Worm (Caenorhabditis elegans) whole organism, L4 larva: Measurements from ENCODE around the gene rga-3.

Experiments used
- F37D6.2 ChIP-seq: sonication (generic microtip); optimal IDR thresholded peaks from 2 replicates; lab custom pipeline; 2016; ENCODE audit warnings: mild to moderate bottlenecking, missing genetic modification characterization, missing compliant biosample characterization
- R02D3.7 ChIP-seq: fragments of 150-350 bp; sonication (generic microtip); optimal IDR thresholded peaks from 3 replicates; lab custom pipeline; 2014; ENCODE audit warnings: missing biosample characterization, missing genetic modification characterization
- T26A8.4 ChIP-seq: fragments of 200-800 bp; sonication (Bioruptor generic); IDR thresholded peaks from 2 replicates; pipeline ENCODE4 v1.3.6; 2022; ENCODE audit warnings: missing genetic modification characterization, missing compliant biosample characterization
- Y105C5A.15 ChIP-seq: fragments of 200-800 bp; sonication (Bioruptor generic); IDR thresholded peaks from 2 replicates; pipeline ENCODE4 v1.3.6; 2022; ENCODE audit warnings: missing genetic modification characterization, missing compliant biosample characterization
- Y48G9A.11 ChIP-seq: fragments of 200-800 bp; sonication (Bioruptor generic); IDR thresholded peaks from 2 replicates; pipeline ENCODE4 v1.3.6; 2022; ENCODE audit warnings: missing genetic modification reagents, missing genetic modification characterization, missing compliant biosample characterization
- Y75B8A.6 ChIP-seq: fragments of 200-800 bp; sonication (Bioruptor generic); IDR thresholded peaks from 2 replicates; pipeline ENCODE4 v1.3.6; 2022; ENCODE audit warnings: missing genetic modification reagents, missing genetic modification characterization, missing compliant biosample characterization
- ama-1 ChIP-seq: fragments of 150-350 bp; optimal IDR thresholded peaks from 2 replicates; lab custom pipeline; 2014; ENCODE audit warnings: inconsistent platforms, mixed read lengths
- arid-1 ChIP-seq: fragments of 200-800 bp; sonication (Bioruptor generic); conservative IDR thresholded peaks from 2 replicates; pipeline ENCODE4 v1.3.6; 2022; ENCODE audit warnings: missing genetic modification reagents, missing genetic modification characterization, missing compliant biosample characterization
- ceh-32 ChIP-seq: sonication (generic microtip); optimal IDR thresholded peaks from 2 replicates; lab custom pipeline; 2016; ENCODE audit warnings: mild to moderate bottlenecking, missing genetic modification characterization, missing compliant biosample characterization; ENCODE audit not compliant: poor library complexity
- ceh-82 ChIP-seq: sonication (generic microtip); optimal IDR thresholded peaks from 2 replicates; lab custom pipeline; 2017; ENCODE audit warnings: missing biosample characterization, missing genetic modification characterization
- cey-2 ChIP-seq: sonication (generic microtip); optimal IDR thresholded peaks from 3 replicates; lab custom pipeline; 2017; ENCODE audit warnings: missing genetic modification characterization, mild to moderate bottlenecking, missing compliant biosample characterization, antibody characterized with exemption, borderline replicate concordance; ENCODE audit not compliant: insufficient read depth
- ctbp-1 ChIP-seq: fragments of 200-800 bp; sonication (Bioruptor generic); IDR thresholded peaks from 2 replicates; pipeline ENCODE4 v1.3.6; 2022; ENCODE audit warnings: missing genetic modification reagents, missing genetic modification characterization, missing compliant biosample characterization
- daf-12 ChIP-seq: fragments of 150-350 bp; optimal IDR thresholded peaks from 2 replicates; lab custom pipeline; 2014; ENCODE audit warnings: missing biosample characterization, missing genetic modification reagents, missing genetic modification characterization
- dmd-6 ChIP-seq: fragments of 200-800 bp; sonication (Bioruptor generic); IDR thresholded peaks from 2 replicates; pipeline ENCODE4 v1.3.6; 2022; ENCODE audit warnings: missing genetic modification reagents, missing genetic modification characterization, missing compliant biosample characterization
- dpl-1 ChIP-seq: fragments of 150-350 bp; optimal IDR thresholded peaks from 2 replicates; lab custom pipeline; 2014; ENCODE audit warnings: missing biosample characterization, missing genetic modification reagents, missing genetic modification characterization
- duxl-1 ChIP-seq: sonication (generic microtip); optimal IDR thresholded peaks from 2 replicates; lab custom pipeline; 2016; ENCODE audit warnings: mild to moderate bottlenecking, missing genetic modification characterization, moderate library complexity, missing compliant biosample characterization; ENCODE audit not compliant: poor library complexity
- dve-1 ChIP-seq: sonication (generic microtip); optimal IDR thresholded peaks from 2 replicates; lab custom pipeline; 2017; ENCODE audit warnings: antibody characterized with exemption, mild to moderate bottlenecking, missing genetic modification characterization, missing compliant biosample characterization; ENCODE audit not compliant: insufficient read depth
- fkh-10 ChIP-seq: fragments of 150-350 bp; optimal IDR thresholded peaks from 2 replicates; lab custom pipeline; 2014; ENCODE audit warnings: missing biosample characterization, missing genetic modification reagents, missing genetic modification characterization
- hlh-11 ChIP-seq: fragments of 200-800 bp; sonication (Bioruptor generic); optimal IDR thresholded peaks from 2 replicates; lab custom pipeline; 2018; ENCODE audit warnings: mild to moderate bottlenecking, missing genetic modification characterization, missing compliant biosample characterization
- hmg-1.1 ChIP-seq: fragments of 200-800 bp; sonication (Bioruptor generic); IDR thresholded peaks from 2 replicates; pipeline ENCODE4 v1.3.6; 2022; ENCODE audit warnings: missing genetic modification reagents, missing genetic modification characterization, missing compliant biosample characterization
- lin-1 ChIP-seq: fragments of 200-800 bp; sonication (Bioruptor generic); IDR thresholded peaks from 2 replicates; pipeline ENCODE4 v1.3.6; 2022; ENCODE audit warnings: missing genetic modification reagents, missing genetic modification characterization, missing compliant biosample characterization
- lin-38 ChIP-seq: fragments of 200-800 bp; sonication (Bioruptor generic); IDR thresholded peaks from 2 replicates; pipeline ENCODE4 v1.3.6; 2022; ENCODE audit warnings: missing genetic modification reagents, missing genetic modification characterization, missing compliant biosample characterization
- lir-3 ChIP-seq: sonication (generic microtip); optimal IDR thresholded peaks from 2 replicates; lab custom pipeline; 2016; ENCODE audit warnings: mild to moderate bottlenecking, missing genetic modification characterization, missing compliant biosample characterization
- madf-9 ChIP-seq: fragments of 200-800 bp; sonication (Bioruptor generic); conservative IDR thresholded peaks from 2 replicates; pipeline ENCODE4 v1.3.6; 2022; ENCODE audit warnings: missing genetic modification reagents, missing genetic modification characterization, missing compliant biosample characterization
- mdl-1 ChIP-seq, 2 experiments: fragments of 150-350 bp in 1 of 2; sonication (generic microtip) in 1 of 2; optimal IDR thresholded peaks; 2 replicates each; lab custom pipeline; 2014 to 2017; ENCODE audit warnings: missing biosample characterization in 2 of 2, missing genetic modification characterization in 2 of 2
- mes-2 ChIP-seq: sonication (generic microtip); optimal IDR thresholded peaks from 2 replicates; lab custom pipeline; 2016; ENCODE audit warnings: missing genotype, mild to moderate bottlenecking, missing genetic modification characterization, missing compliant biosample characterization; ENCODE audit not compliant: poor library complexity, severe bottlenecking
- mxl-2 ChIP-seq: fragments of 200-800 bp; sonication (Bioruptor generic); conservative IDR thresholded peaks from 2 replicates; pipeline ENCODE4 v1.3.6; 2022; ENCODE audit warnings: missing genetic modification reagents, missing genetic modification characterization, missing compliant biosample characterization
- mxl-3 ChIP-seq: fragments of 200-800 bp; sonication (Bioruptor generic); optimal IDR thresholded peaks from 2 replicates; lab custom pipeline; 2018; ENCODE audit warnings: mild to moderate bottlenecking, missing genetic modification characterization, missing compliant biosample characterization
- nhr-102 ChIP-seq: sonication (generic microtip); optimal IDR thresholded peaks from 2 replicates; lab custom pipeline; 2016; ENCODE audit warnings: mild to moderate bottlenecking, missing genetic modification characterization, moderate library complexity, missing compliant biosample characterization
- nhr-41 ChIP-seq: fragments of 200-800 bp; sonication (Bioruptor generic); IDR thresholded peaks from 2 replicates; pipeline ENCODE4 v1.3.6; 2022; ENCODE audit warnings: missing genetic modification reagents, missing genetic modification characterization, missing compliant biosample characterization
- nhr-48 ChIP-seq: sonication (generic microtip); optimal IDR thresholded peaks from 2 replicates; lab custom pipeline; 2016; ENCODE audit warnings: mild to moderate bottlenecking, missing genetic modification characterization, missing compliant biosample characterization
- nhr-6 ChIP-seq: fragments of 150-350 bp; optimal IDR thresholded peaks from 2 replicates; lab custom pipeline; 2014; ENCODE audit warnings: missing biosample characterization, missing genetic modification characterization
- nhr-77 ChIP-seq: fragments of 150-350 bp; optimal IDR thresholded peaks from 2 replicates; lab custom pipeline; 2014; ENCODE audit warnings: missing biosample characterization, missing genetic modification characterization
- pha-4 ChIP-seq, 2 experiments: fragments of 150-350 bp in 1 of 2; fragments of 200-800 bp in 1 of 2; sonication (Bioruptor generic) in 1 of 2; IDR thresholded peaks in 1 of 2; optimal IDR thresholded peaks in 1 of 2; 2 replicates each; pipeline versions ENCODE4 v1.3.6 to Lab custom; 2014 to 2022; ENCODE audit warnings: missing genetic modification characterization in 2 of 2, missing genetic modification reagents in 2 of 2, missing biosample characterization in 1 of 2, missing compliant biosample characterization in 1 of 2
- php-3 ChIP-seq: fragments of 200-800 bp; sonication (Bioruptor generic); IDR thresholded peaks from 2 replicates; pipeline ENCODE4 v1.3.6; 2022; ENCODE audit warnings: missing genetic modification reagents, missing genetic modification characterization, missing compliant biosample characterization
- pqm-1 ChIP-seq: sonication (generic microtip); optimal IDR thresholded peaks from 2 replicates; lab custom pipeline; 2017; ENCODE audit warnings: missing biosample characterization, missing genetic modification characterization
- saeg-2 ChIP-seq: fragments of 200-800 bp; sonication (Bioruptor generic); IDR thresholded peaks from 2 replicates; pipeline ENCODE4 v1.3.6; 2022; ENCODE audit warnings: missing genetic modification reagents, missing genetic modification characterization, missing compliant biosample characterization
- snpc-4 ChIP-seq: fragments of 150-350 bp; optimal IDR thresholded peaks from 2 replicates; lab custom pipeline; 2014; ENCODE audit warnings: missing biosample characterization, missing genetic modification characterization
- spr-1 ChIP-seq: sonication (generic microtip); optimal IDR thresholded peaks from 2 replicates; lab custom pipeline; 2016; ENCODE audit warnings: mild to moderate bottlenecking, missing genetic modification characterization, missing compliant biosample characterization
- spr-3 ChIP-seq: fragments of 200-800 bp; sonication (Bioruptor generic); optimal IDR thresholded peaks from 2 replicates; lab custom pipeline; 2018; ENCODE audit warnings: mild to moderate bottlenecking, missing genetic modification characterization, missing compliant biosample characterization
- zag-1 ChIP-seq: fragments of 150-350 bp; optimal IDR thresholded peaks from 2 replicates; lab custom pipeline; 2014; ENCODE audit warnings: missing biosample characterization, missing genetic modification characterization
- zfp-2 ChIP-seq: sonication (generic microtip); optimal IDR thresholded peaks from 2 replicates; lab custom pipeline; 2016; ENCODE audit warnings: mild to moderate bottlenecking, missing genetic modification characterization, missing compliant biosample characterization
- zfp-3 ChIP-seq: fragments of 200-800 bp; sonication (Bioruptor generic); conservative IDR thresholded peaks from 2 replicates; pipeline ENCODE4 v1.3.6; 2022; ENCODE audit warnings: missing genetic modification reagents, missing genetic modification characterization, missing compliant biosample characterization
- zip-11 ChIP-seq: fragments of 200-800 bp; sonication (Bioruptor generic); IDR thresholded peaks from 2 replicates; pipeline ENCODE4 v1.3.6; 2022; ENCODE audit warnings: missing genetic modification characterization, missing compliant biosample characterization
- ztf-11 ChIP-seq: fragments of 150-350 bp; optimal IDR thresholded peaks from 2 replicates; lab custom pipeline; 2014; ENCODE audit warnings: missing biosample characterization, missing genetic modification characterization
- ztf-7 ChIP-seq: fragments of 150-350 bp; optimal IDR thresholded peaks from 2 replicates; lab custom pipeline; 2014; ENCODE audit warnings: missing biosample characterization, missing genetic modification characterization

Gene rga-3

DNA sequence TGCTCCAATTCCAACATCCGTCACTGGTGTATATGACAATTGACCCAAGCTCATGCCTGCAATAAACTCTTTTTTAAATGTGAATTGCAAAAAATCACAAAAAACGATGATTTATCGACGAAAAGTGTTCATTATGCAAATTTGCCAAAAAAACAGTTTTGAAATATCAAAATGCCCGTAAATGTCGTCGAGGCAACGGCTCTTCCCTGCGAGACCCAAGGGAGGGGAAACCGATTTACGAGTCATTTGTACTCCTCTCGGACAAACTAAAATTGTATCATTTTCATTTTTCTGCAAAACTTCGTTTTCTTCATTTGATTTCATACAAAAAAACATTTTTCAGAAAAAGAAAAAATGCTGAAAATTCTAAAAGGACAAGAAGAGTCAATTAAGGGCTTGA is 33.2 kb upstream of the rga-3 start, which contains the start of the genes hmgs-1 and F25B4.4 (continued):
- TF ChIP-seq hlh-11 (peak; percentile 83), daf-12 (tag; lab: Kevin White, UChicago) (no peak), hmg-1.1 (GFP tag; lab: Robert Waterston, UW) (peak; percentile 76), zag-1 (tag; lab: Kevin White, UChicago) (no peak), F37D6.2 (tag; lab: Kevin White, UChicago) (peak; percentile 65), fkh-10 (GFP tag; lab: Kevin White, UChicago) (peak; percentile 93), cey-2 (tag; lab: Kevin White, UChicago) (no peak), nhr-41 (GFP tag; lab: Robert Waterston, UW) (no peak), php-3 (GFP tag; lab: Robert Waterston, UW) (0 out of 2 replicates have a peak, but pooled peaks have one; percentile 5), snpc-4 (tag; lab: Kevin White, UChicago) (no peak), ctbp-1 (peak; percentile 62), madf-9 (GFP tag; lab: Robert Waterston, UW) (0 out of 2 replicates have a peak, but pooled peaks have one; percentile 26), nhr-6 (tag; lab: Kevin White, UChicago) (peak; percentile 91), duxl-1 (tag; lab: Kevin White, UChicago) (peak; percentile 52), T26A8.4 (GFP tag; lab: Robert Waterston, UW) (peak; percentile 73), ceh-82 (tag; lab: Kevin White, UChicago) (no peak), spr-1 (tag; lab: Kevin White, UChicago) (peak; percentile 48), Y75B8A.6 (no peak), mdl-1 (tag; optimal IDR thresholded peaks at IDR 0.05; lab: Kevin White, UChicago) (peak in 1 of 2 experiments; percentile 72), ztf-7 (tag; lab: Kevin White, UChicago) (no peak), nhr-102 (peak; percentile 67), ceh-32 (tag; lab: Kevin White, UChicago) (no peak), Y48G9A.11 (GFP tag; lab: Robert Waterston, UW) (peak; percentile 49; the same call in 1 of the 2 replicates)

ce11 chrV:5687115-5687979 is 30.3 kb upstream of the rga-3 start, which contains the start of gene F25B4.7:
TSS of gene F25B4.7 (minus strand) at chrV:5687226.
- TF ChIP-seq R02D3.7 (tag; lab: Kevin White, UChicago) (no peak), dpl-1 (GFP tag; lab: Kevin White, UChicago) (no peak), lin-38 (GFP tag; lab: Robert Waterston, UW) (peak; percentile 45), hmg-1.1 (GFP tag; lab: Robert Waterston, UW) (no peak), nhr-48 (tag; lab: Kevin White, UChicago) (no peak), hlh-11 (peak; percentile 11), dve-1 (tag; lab: Kevin White, UChicago) (no peak), madf-9 (GFP tag; lab: Robert Waterston, UW) (no peak), zip-11 (GFP tag; lab: Robert Waterston, UW) (no peak), ztf-7 (tag; lab: Kevin White, UChicago) (peak; percentile 54), lin-1 (no peak), zfp-3 (no peak), pha-4 (GFP tag; IDR thresholded peaks at IDR 0.05; lab: Robert Waterston, UW) (no peak), pha-4 (tag; optimal IDR thresholded peaks at IDR 0.05; lab: Kevin White, UChicago) (no peak), arid-1 (GFP tag; lab: Robert Waterston, UW) (no peak), Y105C5A.15 (GFP tag; lab: Robert Waterston, UW) (no peak), spr-3 (GFP tag; lab: Kevin White, UChicago) (no peak), zfp-2 (tag; lab: Kevin White, UChicago) (no peak), pqm-1 (tag; lab: Kevin White, UChicago) (no peak), saeg-2 (GFP tag; lab: Robert Waterston, UW) (no peak), nhr-77 (tag; lab: Kevin White, UChicago) (no peak), dmd-6 (GFP tag; lab: Robert Waterston, UW) (0 out of 2 replicates have a peak, but pooled peaks have one; percentile 27), snpc-4 (tag; lab: Kevin White, UChicago) (no peak), mes-2 (tag; lab: Kevin White, UChicago) (peak; percentile 31), mxl-2 (GFP tag; lab: Robert Waterston, UW) (no peak), ztf-11 (tag; lab: Kevin White, UChicago) (no peak), ama-1 (lab: Kevin White, UChicago) (no peak), mxl-3 (peak; percentile 44), lir-3 (tag; lab: Kevin White, UChicago) (no peak)
